Worm (Caenorhabditis elegans): ENCODE results near the gene F55G7.1.

The F55G7.1 gene

DNA sequence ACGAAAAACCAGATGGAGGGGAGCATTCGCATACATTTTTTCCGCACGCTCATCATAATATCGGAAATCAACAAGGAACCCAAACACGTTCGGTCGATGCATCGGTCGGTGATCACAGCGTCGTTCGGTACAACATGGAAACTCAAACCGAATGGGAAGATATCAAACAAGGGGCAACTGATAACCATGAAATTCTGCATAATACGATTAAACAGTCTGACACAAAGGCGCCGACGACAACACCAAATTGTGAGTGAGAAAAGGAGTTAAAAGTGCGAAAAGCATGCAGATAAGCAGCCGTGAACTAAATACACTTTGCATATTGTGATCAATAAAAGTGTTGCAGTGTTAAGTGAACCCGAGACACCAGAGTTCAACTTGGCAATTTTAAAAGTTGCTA is 1.0 kb downstream of the F55G7.1 start:
- TF ChIP-seq ama-1 (optimal IDR thresholded peaks at IDR 0.05) (no peak), daf-16 (GFP tag; optimal IDR thresholded peaks at IDR 0.05) (no peak), daf-16 (tag; optimal IDR thresholded peaks at IDR 0.05) (peak; percentile 75), php-3 (GFP tag; IDR thresholded peaks at IDR 0.05) (no peak), nhr-76 (tag; optimal IDR thresholded peaks at IDR 0.05) (no peak), pha-4 (GFP tag; IDR thresholded peaks at IDR 0.05) (no peak), pha-4 (tag; optimal IDR thresholded peaks at IDR 0.05) (no peak), daf-12 (tag; optimal IDR thresholded peaks at IDR 0.05) (no peak), hlh-11 (tag; optimal IDR thresholded peaks at IDR 0.05) (peak; percentile 58), dve-1 (tag; optimal IDR thresholded peaks at IDR 0.05; ENCODE audit: insufficient read depth) (peak; percentile 51), pqm-1 (tag; optimal IDR thresholded peaks at IDR 0.05) (peak; percentile 29), dmd-6 (GFP tag; IDR thresholded peaks at IDR 0.05) (peak; percentile 59), nhr-48 (tag; optimal IDR thresholded peaks at IDR 0.05) (peak; percentile 8)

DNA sequence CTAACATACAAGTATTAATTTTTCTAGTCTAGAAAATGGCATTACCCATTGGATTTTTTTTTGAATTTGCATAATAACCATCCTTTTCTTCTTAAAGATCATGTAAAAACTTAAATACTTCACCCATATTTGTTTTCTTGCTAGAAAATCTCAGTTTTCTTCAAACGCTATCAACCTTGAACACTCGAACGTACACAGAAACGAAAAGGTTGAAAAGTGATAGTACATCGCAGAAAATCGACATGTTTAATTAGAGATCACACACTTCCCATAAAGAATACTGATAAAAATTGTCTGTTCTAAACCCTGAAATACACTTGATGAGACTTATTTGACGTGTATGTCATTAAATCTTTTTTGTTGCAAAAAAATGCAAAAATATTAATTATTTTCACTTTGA is 3.4 kb downstream of the F55G7.1 start, which contains the start of gene F55G7.4:
TSS of gene F55G7.4 (plus strand) at position 301 of the 400 bp plus-strand sequence.
- TF ChIP-seq snpc-4 (tag; optimal IDR thresholded peaks at IDR 0.05) (no peak), mxl-3 (GFP tag; optimal IDR thresholded peaks at IDR 0.05) (no peak), arid-1 (GFP tag; conservative IDR thresholded peaks at IDR 0.05) (no peak), lin-38 (GFP tag; IDR thresholded peaks at IDR 0.05) (no peak), ceh-82 (tag; optimal IDR thresholded peaks at IDR 0.05) (no peak), ceh-28 (tag; optimal IDR thresholded peaks at IDR 0.05) (no peak), ztf-11 (tag; optimal IDR thresholded peaks at IDR 0.05) (no peak), unc-130 (GFP tag; optimal IDR thresholded peaks at IDR 0.05) (no peak), F49E8.2 (tag; optimal IDR thresholded peaks at IDR 0.05; ENCODE audit: borderline replicate concordance) (no peak), duxl-1 (tag; optimal IDR thresholded peaks at IDR 0.05; ENCODE audit: poor library complexity) (no peak), ces-1 (GFP tag; optimal IDR thresholded peaks at IDR 0.05) (no peak), zip-11 (GFP tag; IDR thresholded peaks at IDR 0.05) (no peak), nhr-6 (tag; optimal IDR thresholded peaks at IDR 0.05) (no peak), zag-1 (tag; optimal IDR thresholded peaks at IDR 0.05) (no peak), F37D6.2 (tag; optimal IDR thresholded peaks at IDR 0.05) (no peak), nhr-28 (tag; optimal IDR thresholded peaks at IDR 0.05) (no peak), aha-1 (tag) (no peak), nhr-76 (tag; optimal IDR thresholded peaks at IDR 0.05) (no peak)

DNA sequence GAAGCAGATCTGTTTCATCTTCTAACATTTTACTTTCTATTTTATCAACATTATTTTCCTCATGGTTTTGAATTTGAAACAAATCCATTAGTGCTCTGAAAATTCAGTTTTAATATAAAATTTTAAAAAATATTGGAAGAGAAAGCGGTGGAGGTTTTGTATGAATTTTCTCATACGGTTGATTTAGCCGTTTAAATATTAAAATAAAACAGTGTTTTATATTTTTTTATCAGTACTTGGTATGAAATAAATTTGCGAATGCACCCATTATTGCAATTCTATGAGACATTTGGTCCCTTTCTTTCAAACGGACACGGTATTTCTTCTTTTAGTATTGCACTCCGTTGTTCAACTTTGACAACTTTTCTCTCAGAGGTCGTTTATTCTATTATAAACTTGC is 7.3 kb downstream of the F55G7.1 start, which contains the start of gene dot-1.4:
TSS of gene dot-1.4 (minus strand) at position 101 of the 400 bp plus-strand sequence.
- no peak for TF ChIP-seq saeg-2 (GFP tag; IDR thresholded peaks at IDR 0.05)
- no peak for TF ChIP-seq nhr-102 (tag; optimal IDR thresholded peaks at IDR 0.05)
- no peak for TF ChIP-seq zip-11 (GFP tag; IDR thresholded peaks at IDR 0.05)
- TF ChIP-seq lin-15B (tag; optimal IDR thresholded peaks at IDR 0.05): no peak
- TF ChIP-seq aly-2 (tag; optimal IDR thresholded peaks at IDR 0.05): no peak

DNA sequence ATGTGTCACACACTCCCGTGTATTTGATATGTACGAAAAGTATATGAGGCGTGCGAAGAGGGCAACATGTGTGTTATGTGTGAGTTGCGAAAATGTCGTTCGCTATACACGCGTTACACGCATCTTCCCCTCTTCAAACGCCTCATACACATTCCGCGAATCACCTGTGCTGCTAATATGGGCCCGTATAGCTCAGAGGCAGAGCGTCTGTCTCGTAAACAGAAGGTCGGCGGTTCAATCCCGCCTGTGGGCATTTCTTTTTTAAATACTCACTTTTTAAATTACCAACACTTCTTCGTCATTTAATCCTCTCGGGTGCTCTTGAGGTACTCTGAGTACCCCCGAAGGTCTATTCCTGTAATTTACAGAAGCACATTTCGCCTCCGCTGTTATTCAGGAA is 9.3 kb downstream of the F55G7.1 start:
- TF ChIP-seq madf-9 (GFP tag; conservative IDR thresholded peaks at IDR 0.05) (no peak), ceh-44 (GFP tag; IDR thresholded peaks at IDR 0.05) (0 out of 2 replicates have a peak, but pooled peaks have one; percentile 49), mdt-29 (GFP tag; IDR thresholded peaks at IDR 0.05) (no peak), ztf-11 (tag; optimal IDR thresholded peaks at IDR 0.05) (no peak), nhr-25 (tag; optimal IDR thresholded peaks at IDR 0.05; ENCODE audit: borderline replicate concordance, insufficient read depth) (no peak), gei-8 (GFP tag; optimal IDR thresholded peaks at IDR 0.05) (no peak), skn-1 (tag; optimal IDR thresholded peaks at IDR 0.05) (no peak), cey-2 (tag; optimal IDR thresholded peaks at IDR 0.05; ENCODE audit: borderline replicate concordance, insufficient read depth) (no peak), lir-3 (tag; optimal IDR thresholded peaks at IDR 0.05) (peak; percentile 7), nhr-77 (tag; optimal IDR thresholded peaks at IDR 0.05) (no peak), dpl-1 (GFP tag; optimal IDR thresholded peaks at IDR 0.05) (no peak), tra-1 (GFP tag; IDR thresholded peaks at IDR 0.05) (peak; percentile 65), nhr-41 (GFP tag; IDR thresholded peaks at IDR 0.05) (0 out of 2 replicates have a peak, but pooled peaks have one; percentile 10), dmd-9 (GFP tag; IDR thresholded peaks at IDR 0.05) (no peak), daf-16 (GFP tag; optimal IDR thresholded peaks at IDR 0.05) (peak in 1 of 2 experiments; percentile 41), daf-16 (tag; optimal IDR thresholded peaks at IDR 0.05) (peak; percentile 41), daf-19 (GFP tag; conservative IDR thresholded peaks at IDR 0.05) (0 out of 2 replicates have a peak, but pooled peaks have one; percentile 45), vab-7 (GFP tag; IDR thresholded peaks at IDR 0.05) (peak; percentile 66; the same call in 1 of the 2 replicates)
